Fruit fly (Drosophila melanogaster) whole organism, embryonic: ENCODE measurements around the gene kirre.

ENCODE experiments used
- CG10366 ChIP-seq: fragments of 200-800 bp; sonication (Bioruptor generic); IDR thresholded peaks from 2 replicates; pipeline ENCODE4 v1.3.6; 2022; ENCODE audit warnings: missing biosample characterization, missing genetic modification characterization
- CG11560 ChIP-seq: fragments of 200-800 bp; sonication (Bioruptor generic); IDR thresholded peaks from 3 replicates; pipeline ENCODE4 v1.3.6; 2022; ENCODE audit warnings: missing biosample characterization, missing genetic modification characterization
- CG13775 ChIP-seq: fragments of 200-800 bp; sonication (Bioruptor generic); optimal IDR thresholded peaks from 3 replicates; lab custom pipeline; 2017; ENCODE audit warnings: missing biosample characterization, mild to moderate bottlenecking, missing genetic modification characterization
- CG14014 ChIP-seq: fragments of 200-800 bp; sonication (Bioruptor generic); IDR thresholded peaks from 2 replicates; pipeline ENCODE4 v1.3.6; 2022; ENCODE audit warnings: missing biosample characterization, missing genetic modification characterization
- CG15514 ChIP-seq: fragments of 200-800 bp; sonication (Bioruptor generic); optimal IDR thresholded peaks from 3 replicates; lab custom pipeline; 2017; ENCODE audit warnings: missing biosample characterization, missing genetic modification characterization, mild to moderate bottlenecking, moderate library complexity, missing genetic modification reagents
- CG1603 ChIP-seq: fragments of 200-800 bp; sonication (Bioruptor generic); optimal IDR thresholded peaks from 2 replicates; lab custom pipeline; 2019; ENCODE audit warnings: missing biosample characterization, mild to moderate bottlenecking, missing genetic modification characterization, moderate library complexity
- CG17359 ChIP-seq: fragments of 200-800 bp; sonication (Bioruptor generic); optimal IDR thresholded peaks from 3 replicates; lab custom pipeline; 2018; ENCODE audit warnings: missing biosample characterization, mild to moderate bottlenecking, missing genetic modification characterization, moderate library complexity
- CG18011 ChIP-seq: fragments of 200-800 bp; sonication (Bioruptor generic); optimal IDR thresholded peaks from 2 replicates; lab custom pipeline; 2017; ENCODE audit warnings: missing biosample characterization, missing genetic modification characterization, mild to moderate bottlenecking, moderate library complexity, missing genotype
- CG2120 ChIP-seq: fragments of 200-800 bp; sonication (Bioruptor generic); optimal IDR thresholded peaks from 3 replicates; lab custom pipeline; 2016; ENCODE audit warnings: missing biosample characterization, missing genetic modification characterization
- CG2129 ChIP-seq: fragments of 200-800 bp; sonication (Bioruptor generic); IDR thresholded peaks from 2 replicates; pipeline ENCODE4 v1.3.6; 2022; ENCODE audit warnings: missing biosample characterization, missing genetic modification characterization; ENCODE audit not compliant: partially characterized antibody
- CG2712 ChIP-seq: fragments of 200-800 bp; optimal IDR thresholded peaks from 3 replicates; lab custom pipeline; 2019; ENCODE audit warnings: missing biosample characterization, mild to moderate bottlenecking, missing genetic modification characterization, moderate library complexity
- CG43689 ChIP-seq: fragments of 200-800 bp; sonication (Bioruptor generic); IDR thresholded peaks from 2 replicates; pipeline ENCODE4 v1.3.6; 2022; ENCODE audit warnings: missing biosample characterization, missing genetic modification characterization
- CG4854 ChIP-seq: fragments of 200-800 bp; sonication (Bioruptor generic); optimal IDR thresholded peaks from 2 replicates; lab custom pipeline; 2016; ENCODE audit warnings: missing biosample characterization, missing genetic modification characterization, inconsistent platforms
- CG8924 ChIP-seq: fragments of 200-800 bp; optimal IDR thresholded peaks from 3 replicates; lab custom pipeline; 2019; ENCODE audit warnings: missing biosample characterization, mild to moderate bottlenecking, missing genetic modification characterization, moderate library complexity
- CG9817 ChIP-seq: fragments of 200-800 bp; sonication (Bioruptor generic); optimal IDR thresholded peaks from 2 replicates; lab custom pipeline; 2018; ENCODE audit warnings: missing biosample characterization, mild to moderate bottlenecking, missing genetic modification characterization, moderate library complexity
- D19B ChIP-seq: fragments of 200-800 bp; sonication (Bioruptor generic); optimal IDR thresholded peaks from 2 replicates; lab custom pipeline; 2017; ENCODE audit warnings: missing biosample characterization, mild to moderate bottlenecking, missing genetic modification characterization
- Dbx ChIP-seq: fragments of 200-800 bp; sonication (Bioruptor generic); IDR thresholded peaks from 3 replicates; pipeline ENCODE4 v1.3.6; 2022; ENCODE audit warnings: missing biosample characterization, missing genetic modification characterization
- Deaf1 ChIP-seq: fragments of 200-800 bp; optimal IDR thresholded peaks from 3 replicates; lab custom pipeline; 2019; ENCODE audit warnings: missing biosample characterization, mild to moderate bottlenecking, missing genetic modification characterization, moderate library complexity
- Dek ChIP-seq: fragments of 200-800 bp; sonication (Bioruptor generic); optimal IDR thresholded peaks from 3 replicates; lab custom pipeline; 2019; ENCODE audit warnings: missing biosample characterization, mild to moderate bottlenecking, missing genetic modification characterization, moderate library complexity
- Dip2 ChIP-seq: fragments of 200-800 bp; sonication (Bioruptor generic); IDR thresholded peaks from 2 replicates; pipeline ENCODE4 v1.3.6; 2022; ENCODE audit warnings: missing biosample characterization, missing genetic modification characterization
- HLHmδ ChIP-seq: fragments of 200-800 bp; sonication (Bioruptor generic); optimal IDR thresholded peaks from 2 replicates; lab custom pipeline; 2018; ENCODE audit warnings: missing biosample characterization, mild to moderate bottlenecking, missing genetic modification characterization, moderate library complexity
- Hmx ChIP-seq: fragments of 200-800 bp; sonication (Bioruptor generic); optimal IDR thresholded peaks from 2 replicates; lab custom pipeline; 2016; ENCODE audit warnings: missing biosample characterization, missing genetic modification characterization
- MESR4 ChIP-seq: fragments of 200-800 bp; sonication (Bioruptor generic); optimal IDR thresholded peaks from 2 replicates; lab custom pipeline; 2018; ENCODE audit warnings: missing biosample characterization, mild to moderate bottlenecking, missing genetic modification characterization, moderate library complexity
- NFAT ChIP-seq: fragments of 200-800 bp; sonication (Bioruptor generic); IDR thresholded peaks from 2 replicates; pipeline ENCODE4 v1.3.6; 2022; ENCODE audit warnings: missing biosample characterization, missing genetic modification characterization
- Nf-YC ChIP-seq: fragments of 200-800 bp; optimal IDR thresholded peaks from 3 replicates; lab custom pipeline; 2019; ENCODE audit warnings: missing biosample characterization, mild to moderate bottlenecking, missing genetic modification characterization, moderate library complexity
- Scr ChIP-seq: fragments of 200-800 bp; sonication (Bioruptor generic); IDR thresholded peaks from 2 replicates; pipeline ENCODE4 v1.3.6; 2022; ENCODE audit warnings: missing biosample characterization, missing genetic modification characterization; ENCODE audit not compliant: partially characterized antibody
- Side ChIP-seq: fragments of 200-800 bp; sonication (Bioruptor generic); optimal IDR thresholded peaks from 2 replicates; lab custom pipeline; 2016; ENCODE audit warnings: missing biosample characterization, missing genetic modification characterization
- Sox102F ChIP-seq: fragments of 200-800 bp; sonication (Bioruptor generic); optimal IDR thresholded peaks from 2 replicates; lab custom pipeline; 2018; ENCODE audit warnings: missing biosample characterization, mild to moderate bottlenecking, missing genetic modification characterization, moderate library complexity
- bowl ChIP-seq: fragments of 200-800 bp; sonication (Bioruptor generic); IDR thresholded peaks from 2 replicates; pipeline ENCODE4 v1.3.6; 2022; ENCODE audit warnings: missing biosample characterization, missing genetic modification characterization
- dan ChIP-seq: fragments of 200-800 bp; sonication (Bioruptor generic); IDR thresholded peaks from 2 replicates; pipeline ENCODE4 v1.3.6; 2022; ENCODE audit warnings: missing biosample characterization, missing genetic modification characterization
- fd3F ChIP-seq: fragments of 200-800 bp; sonication (Bioruptor generic); optimal IDR thresholded peaks from 2 replicates; lab custom pipeline; 2018; ENCODE audit warnings: missing biosample characterization, mild to moderate bottlenecking, missing genetic modification characterization, moderate library complexity
- gcm ChIP-seq: fragments of 200-800 bp; sonication (Bioruptor generic); optimal IDR thresholded peaks from 2 replicates; lab custom pipeline; 2019; ENCODE audit warnings: missing biosample characterization, mild to moderate bottlenecking, missing genetic modification characterization, moderate library complexity
- grn ChIP-seq: fragments of 200-800 bp; sonication (Bioruptor generic); optimal IDR thresholded peaks from 3 replicates; lab custom pipeline; 2017; ENCODE audit warnings: missing biosample characterization, missing genetic modification characterization
- hb ChIP-seq: fragments of 200-800 bp; sonication (Bioruptor generic); IDR thresholded peaks from 3 replicates; pipeline ENCODE4 v1.3.6; 2022; ENCODE audit warnings: missing biosample characterization, missing genetic modification characterization; ENCODE audit not compliant: partially characterized antibody
- mld ChIP-seq: fragments of 200-800 bp; sonication (Bioruptor generic); IDR thresholded peaks from 3 replicates; pipeline ENCODE4 v1.3.6; 2022; ENCODE audit warnings: missing biosample characterization, missing genetic modification characterization; ENCODE audit not compliant: partially characterized antibody
- otp ChIP-seq: fragments of 200-800 bp; sonication (Bioruptor generic); IDR thresholded peaks from 3 replicates; pipeline ENCODE4, ENCODE4 v1.3.6; 2022; ENCODE audit warnings: missing biosample characterization, missing genetic modification characterization
- pfk ChIP-seq: fragments of 200-800 bp; sonication (Bioruptor generic); optimal IDR thresholded peaks from 2 replicates; lab custom pipeline; 2018; ENCODE audit warnings: missing biosample characterization, mild to moderate bottlenecking, missing genetic modification characterization, moderate library complexity
- pros ChIP-seq: fragments of 200-800 bp; sonication (Bioruptor generic); optimal IDR thresholded peaks from 3 replicates; lab custom pipeline; 2019; ENCODE audit warnings: missing biosample characterization, mild to moderate bottlenecking, missing genetic modification characterization, moderate library complexity
- repo ChIP-seq: fragments of 200-800 bp; sonication (Bioruptor generic); optimal IDR thresholded peaks from 2 replicates; lab custom pipeline; 2016; ENCODE audit warnings: missing biosample characterization, missing genetic modification characterization
- row ChIP-seq: fragments of 200-800 bp; sonication (Bioruptor generic); IDR thresholded peaks from 3 replicates; pipeline ENCODE4 v1.3.6; 2022; ENCODE audit warnings: missing biosample characterization, missing genetic modification characterization
- scrt ChIP-seq: fragments of 200-800 bp; sonication (Bioruptor generic); optimal IDR thresholded peaks from 2 replicates; lab custom pipeline; 2018; ENCODE audit warnings: missing biosample characterization, mild to moderate bottlenecking, missing genetic modification characterization, moderate library complexity
- shn ChIP-seq: fragments of 200-800 bp; sonication (Bioruptor generic); optimal IDR thresholded peaks from 3 replicates; lab custom pipeline; 2016; ENCODE audit warnings: missing biosample characterization, missing genetic modification characterization
- sima ChIP-seq: fragments of 200-800 bp; sonication (Bioruptor generic); optimal IDR thresholded peaks from 2 replicates; lab custom pipeline; 2016; ENCODE audit warnings: missing biosample characterization, missing genetic modification characterization
- tx ChIP-seq: fragments of 200-800 bp; sonication (Bioruptor generic); optimal IDR thresholded peaks from 2 replicates; lab custom pipeline; 2016; ENCODE audit warnings: missing biosample characterization, missing genetic modification characterization
- vnd ChIP-seq: fragments of 200-800 bp; sonication (Bioruptor generic); IDR thresholded peaks from 3 replicates; pipeline ENCODE4 v1.3.6; 2022; ENCODE audit warnings: missing biosample characterization, missing genetic modification characterization; ENCODE audit not compliant: partially characterized antibody

Gene kirre

DNA sequence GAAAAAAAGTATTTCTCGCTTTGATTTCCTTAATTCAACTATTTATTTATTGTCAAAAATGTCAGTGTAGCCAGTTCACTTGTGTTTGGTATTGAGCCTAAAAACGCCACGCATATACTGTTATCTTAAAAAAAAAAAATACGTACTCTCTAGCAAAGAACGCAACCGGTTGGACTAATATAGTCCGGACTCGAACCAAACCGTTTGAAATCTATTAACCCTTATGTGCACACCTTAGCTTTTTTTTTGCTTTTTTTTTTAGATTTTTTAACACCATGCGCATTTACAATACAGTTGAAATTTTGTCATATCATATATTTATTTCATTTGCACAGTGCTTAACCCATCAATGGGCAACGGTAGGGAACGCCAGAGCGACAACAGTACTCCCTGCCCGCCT lies 432.9 kb downstream of the kirre start, which contains the start of gene CG18508 (continued):
- TF ChIP-seq CG15514 (GFP tag; lab: Kevin White, UChicago) (peak; percentile 67), Dek (tag; lab: Kevin White, UChicago) (peak; percentile 2), Side (GFP tag; lab: Kevin White, UChicago) (no peak), MESR4 (GFP tag; lab: Kevin White, UChicago) (peak; percentile 21), CG9817 (tag; lab: Kevin White, UChicago) (peak; percentile 15), bowl (GFP tag; lab: Robert Waterston, UW) (no peak), gcm (GFP tag; lab: Kevin White, UChicago) (no peak)

DNA sequence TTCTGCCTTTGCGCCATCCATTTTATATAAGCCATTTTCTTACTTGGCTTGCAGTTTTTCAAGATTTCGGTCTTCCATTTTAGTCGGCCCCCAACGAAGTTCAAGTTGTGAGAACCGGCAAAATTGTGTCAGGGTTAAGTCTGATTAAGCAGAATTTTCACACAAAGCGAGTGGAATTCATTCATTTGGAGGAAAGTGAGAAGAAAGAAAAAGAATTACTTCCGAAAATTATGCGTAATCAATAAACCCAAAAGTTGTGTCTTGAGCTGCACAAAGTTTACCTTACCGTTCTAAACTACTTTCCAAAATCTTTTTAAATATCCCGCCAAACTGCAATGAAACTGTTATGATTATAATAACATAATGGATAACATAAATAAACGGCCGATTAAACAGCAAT lies 434.2 kb downstream of the kirre start, which contains the start of gene Fcp3C:
TSS of gene Fcp3C (minus strand) at position 101 of the 400 bp plus-strand sequence.
- TF ChIP-seq HLHmδ (no peak), CG10366 (no peak), CG11560 (tag; lab: Robert Waterston, UW) (no peak), Side (GFP tag; lab: Kevin White, UChicago) (no peak), tx (no peak), dan (GFP tag; lab: Robert Waterston, UW) (no peak), D19B (GFP tag; lab: Kevin White, UChicago) (no peak), CG2120 (no peak), CG18011 (GFP tag; lab: Kevin White, UChicago) (no peak), otp (GFP tag; lab: Robert Waterston, UW) (no peak), NFAT (GFP tag; lab: Robert Waterston, UW) (no peak), CG14014 (GFP tag; lab: Robert Waterston, UW) (no peak), pfk (GFP tag; lab: Kevin White, UChicago) (no peak), vnd (no peak)

DNA sequence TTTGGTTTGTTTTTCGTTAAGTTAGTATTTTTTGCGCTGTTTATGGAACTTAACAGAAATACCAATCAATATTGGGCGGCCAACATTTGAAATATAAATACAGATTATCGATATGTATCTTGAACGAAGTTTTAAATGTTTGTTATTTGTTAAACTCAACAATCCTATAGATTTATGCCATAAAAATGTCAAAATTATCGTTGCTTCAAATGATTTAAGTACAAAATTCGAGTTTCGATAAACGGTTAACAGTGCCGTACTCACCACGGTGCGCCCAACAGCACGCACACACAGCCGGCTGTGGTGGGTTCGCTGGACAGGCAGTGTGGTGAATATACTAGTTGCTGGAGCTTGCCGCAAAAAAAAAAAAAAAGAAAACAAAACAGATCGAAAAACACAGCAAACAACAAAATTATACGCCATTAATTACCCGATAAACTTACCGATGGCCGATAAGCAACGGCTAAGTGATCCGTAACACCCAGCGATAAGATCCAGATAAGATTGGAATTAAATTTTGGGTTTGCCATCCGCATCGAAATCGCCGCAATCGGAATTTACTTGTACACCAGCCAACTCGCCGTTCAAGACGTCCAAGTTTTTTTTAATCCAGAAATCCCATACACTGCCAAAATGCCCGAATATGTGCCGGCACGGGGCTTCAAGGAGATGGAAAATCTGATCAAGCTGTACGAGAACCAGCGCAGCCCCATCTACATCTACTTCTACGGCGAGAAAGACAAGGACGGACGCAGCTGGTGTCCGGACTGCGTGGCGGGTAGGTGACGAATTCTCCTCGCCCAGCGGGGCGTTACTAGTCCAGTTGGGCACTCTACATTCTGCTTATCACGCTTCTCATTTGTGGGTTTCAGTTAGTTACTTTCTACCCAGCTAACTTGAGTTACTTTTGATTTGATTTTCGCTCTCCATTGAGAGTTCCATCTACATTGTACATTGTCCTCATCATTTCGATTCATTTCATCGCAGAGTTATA lies 435.0 kb downstream of the kirre start, which contains the start of gene CG3939:
TSS of gene CG3939 (plus strand) at position 138 of the 994 bp plus-strand sequence.
- TF ChIP-seq pros: no peak
- no peak for TF ChIP-seq hb (GFP tag; lab: Robert Waterston, UW)
- no peak for TF ChIP-seq mld (GFP tag; lab: Robert Waterston, UW)
- TF ChIP-seq sima (GFP tag; lab: Kevin White, UChicago): no peak
- no peak for TF ChIP-seq repo
- no peak for TF ChIP-seq CG2712 (tag; lab: Kevin White, UChicago)
- peak; percentile 26; the same call in 1 of the 3 replicates for TF ChIP-seq row (GFP tag; lab: Robert Waterston, UW)
- no peak for TF ChIP-seq Scr (GFP tag; lab: Robert Waterston, UW)
- TF ChIP-seq CG1603: no peak
- no peak for TF ChIP-seq Deaf1 (tag; lab: Kevin White, UChicago)
- no peak for TF ChIP-seq CG43689 (GFP tag; lab: Robert Waterston, UW)
- no peak for TF ChIP-seq CG13775
- no peak for TF ChIP-seq CG4854
- no peak for TF ChIP-seq Dbx (GFP tag; lab: Robert Waterston, UW)
- no peak for TF ChIP-seq Hmx
- no peak for TF ChIP-seq shn (GFP tag; lab: Kevin White, UChicago)
- TF ChIP-seq D19B (GFP tag; lab: Kevin White, UChicago): no peak
- peak; percentile 56 for TF ChIP-seq CG17359 (tag; lab: Kevin White, UChicago)
- peak; percentile 80 for TF ChIP-seq grn (GFP tag; lab: Kevin White, UChicago)
- no peak for TF ChIP-seq Dip2 (GFP tag; lab: Robert Waterston, UW)
- TF ChIP-seq scrt (GFP tag; lab: Kevin White, UChicago): no peak
- no peak for TF ChIP-seq Sox102F (GFP tag; lab: Kevin White, UChicago)
- no peak for TF ChIP-seq Nf-YC
- no peak for TF ChIP-seq CG8924 (tag; lab: Kevin White, UChicago)
- no peak for TF ChIP-seq CG2129 (GFP tag; lab: Robert Waterston, UW)
- TF ChIP-seq fd3F (GFP tag; lab: Kevin White, UChicago): no peak
